Fruit fly (Drosophila melanogaster): ENCODE data around the gene Idi.

The Idi gene

dm6 chr3R:21296038-21296727, 26.3 kb downstream of the Idi start:
- TF ChIP-seq Sin3A (optimal IDR thresholded peaks at IDR 0.05) (no peak), insv (optimal IDR thresholded peaks at IDR 0.05) (no peak), psq (optimal IDR thresholded peaks at IDR 0.05) (no peak), Myc (optimal IDR thresholded peaks at IDR 0.05) (no peak), ttk (optimal IDR thresholded peaks at IDR 0.05) (no peak), h (optimal IDR thresholded peaks at IDR 0.05) (no peak)

DNA sequence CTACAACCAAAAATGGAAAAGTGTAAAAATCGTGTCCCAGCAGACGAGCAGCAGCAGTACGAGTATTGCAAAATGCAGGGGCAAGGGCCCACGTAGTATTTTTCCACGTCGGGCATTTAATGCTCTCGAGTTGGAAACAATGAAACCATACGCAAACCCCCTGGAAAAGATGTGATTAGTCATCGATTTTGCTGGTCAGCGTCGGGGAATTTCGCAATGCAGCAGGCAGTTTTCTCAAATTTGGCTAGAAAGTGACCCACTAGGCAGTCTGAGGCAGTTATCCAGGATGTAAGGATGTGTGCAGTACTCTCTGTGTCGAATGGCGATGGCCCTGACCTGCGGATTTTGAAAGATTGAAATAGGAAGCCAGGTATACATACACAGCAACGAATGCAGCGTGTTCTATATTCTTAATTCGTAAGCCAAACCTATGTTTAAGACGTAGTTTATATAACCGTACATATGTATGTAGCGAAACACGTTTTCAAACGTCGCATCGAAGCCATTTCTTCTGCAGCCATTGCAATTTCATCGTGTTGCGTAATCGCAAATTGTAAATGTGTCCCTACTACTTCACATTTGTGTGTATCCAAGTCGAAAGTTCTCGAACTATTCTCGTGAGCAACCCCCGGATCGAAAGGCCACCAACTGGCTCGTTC, 26.9 kb downstream of the Idi start:
- no peak for TF ChIP-seq Sin3A (optimal IDR thresholded peaks at IDR 0.05)
- no peak for TF ChIP-seq Myc (optimal IDR thresholded peaks at IDR 0.05)
- no peak for TF ChIP-seq psq (optimal IDR thresholded peaks at IDR 0.05)
- TF ChIP-seq ttk (optimal IDR thresholded peaks at IDR 0.05) = no peak
- TF ChIP-seq h (optimal IDR thresholded peaks at IDR 0.05) = no peak
- no peak for TF ChIP-seq insv (optimal IDR thresholded peaks at IDR 0.05)

dm6 chr3R:21297387-21297956, 27.5 kb downstream of the Idi start:
- TF ChIP-seq h (optimal IDR thresholded peaks at IDR 0.05) (no peak), psq (optimal IDR thresholded peaks at IDR 0.05) (no peak), insv (optimal IDR thresholded peaks at IDR 0.05) (no peak), Sin3A (optimal IDR thresholded peaks at IDR 0.05) (no peak), Myc (optimal IDR thresholded peaks at IDR 0.05) (no peak), ttk (optimal IDR thresholded peaks at IDR 0.05) (no peak)

DNA sequence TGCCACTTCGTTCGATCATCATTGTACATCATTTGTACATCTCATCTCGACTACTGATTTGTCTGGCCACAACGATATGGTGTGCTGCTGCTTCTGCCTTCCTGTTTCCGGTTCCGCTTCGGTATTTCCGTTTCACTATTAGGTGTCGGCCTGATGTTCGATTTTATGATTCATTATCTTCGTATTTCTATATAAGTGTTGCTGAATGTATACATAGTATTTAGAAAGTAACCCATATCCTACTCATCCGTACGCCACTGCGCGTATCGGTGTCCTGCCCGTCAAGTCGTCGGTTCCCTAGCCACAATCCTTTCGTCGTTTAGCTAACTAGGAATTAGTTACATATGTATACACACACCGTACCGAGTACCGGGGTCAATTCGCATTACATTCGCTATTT, 49.2 kb downstream of the Idi start:
- no peak for TF ChIP-seq Sin3A (optimal IDR thresholded peaks at IDR 0.05)
- TF ChIP-seq psq (optimal IDR thresholded peaks at IDR 0.05) = no peak
- no peak for TF ChIP-seq ttk (optimal IDR thresholded peaks at IDR 0.05)
- TF ChIP-seq insv (optimal IDR thresholded peaks at IDR 0.05) = no peak
- TF ChIP-seq Myc (optimal IDR thresholded peaks at IDR 0.05) = no peak
- no peak for TF ChIP-seq h (optimal IDR thresholded peaks at IDR 0.05)
